Worm (Caenorhabditis elegans) whole organism, late embryonic: Measurements from ENCODE around the gene C24F3.2.

Experiments
- F13H6.1 ChIP-seq: sonication (generic microtip); optimal IDR thresholded peaks from 2 replicates; lab custom pipeline; 2016; ENCODE audit warnings: missing genetic modification characterization, missing compliant biosample characterization
- K02D7.2 ChIP-seq: sonication (generic microtip); optimal IDR thresholded peaks from 2 replicates; lab custom pipeline; 2017; ENCODE audit warnings: mild to moderate bottlenecking, missing genetic modification characterization, missing compliant biosample characterization
- K09A11.1 ChIP-seq: sonication (generic microtip); optimal IDR thresholded peaks from 2 replicates; lab custom pipeline; 2017; ENCODE audit warnings: antibody characterized with exemption, mild to moderate bottlenecking, missing genetic modification characterization, missing compliant biosample characterization; ENCODE audit not compliant: insufficient read depth
- ahr-1 ChIP-seq: sonication (generic microtip); optimal IDR thresholded peaks from 2 replicates; lab custom pipeline; 2016; ENCODE audit warnings: missing genetic modification characterization, missing compliant biosample characterization
- ama-1 ChIP-seq: fragments of 150-350 bp; optimal IDR thresholded peaks from 2 replicates; lab custom pipeline; 2014
- ceh-19 ChIP-seq: fragments of 200-800 bp; sonication (Bioruptor generic); optimal IDR thresholded peaks from 2 replicates; lab custom pipeline; 2018; ENCODE audit warnings: mild to moderate bottlenecking, missing genetic modification characterization, missing compliant biosample characterization
- ceh-2 ChIP-seq: sonication (generic microtip); optimal IDR thresholded peaks from 2 replicates; lab custom pipeline; 2016; ENCODE audit warnings: missing genotype, missing genetic modification characterization, missing compliant biosample characterization
- ceh-22 ChIP-seq: sonication (generic microtip); optimal IDR thresholded peaks from 2 replicates; lab custom pipeline; 2017; ENCODE audit warnings: missing biosample characterization, missing genetic modification characterization
- ceh-24 ChIP-seq: sonication (generic microtip); optimal IDR thresholded peaks from 2 replicates; lab custom pipeline; 2016; ENCODE audit warnings: mild to moderate bottlenecking, missing genetic modification characterization, missing compliant biosample characterization
- ceh-31 ChIP-seq: sonication (generic microtip); optimal IDR thresholded peaks from 2 replicates; lab custom pipeline; 2016; ENCODE audit warnings: missing genetic modification characterization, missing compliant biosample characterization
- ceh-34 ChIP-seq: sonication (generic microtip); optimal IDR thresholded peaks from 2 replicates; lab custom pipeline; 2016; ENCODE audit warnings: mild to moderate bottlenecking, missing genetic modification characterization, missing compliant biosample characterization
- ceh-48 ChIP-seq: sonication (generic microtip); optimal IDR thresholded peaks from 2 replicates; lab custom pipeline; 2016; ENCODE audit warnings: missing genetic modification characterization, inconsistent platforms, missing compliant biosample characterization
- ceh-6 ChIP-seq: fragments of 200-800 bp; sonication (Bioruptor generic); optimal IDR thresholded peaks from 2 replicates; lab custom pipeline; 2018; ENCODE audit warnings: mild to moderate bottlenecking, missing genetic modification characterization, missing compliant biosample characterization
- ceh-9 ChIP-seq: sonication (generic microtip); optimal IDR thresholded peaks from 2 replicates; lab custom pipeline; 2016; ENCODE audit warnings: mild to moderate bottlenecking, missing genetic modification characterization, inconsistent platforms, missing compliant biosample characterization
- elt-4 ChIP-seq: sonication (generic microtip); optimal IDR thresholded peaks from 2 replicates; lab custom pipeline; 2016; ENCODE audit warnings: missing genetic modification characterization, missing compliant biosample characterization
- ets-4 ChIP-seq: sonication (generic microtip); optimal IDR thresholded peaks from 2 replicates; lab custom pipeline; 2016; ENCODE audit warnings: missing genetic modification characterization, missing compliant biosample characterization
- eyg-1 ChIP-seq: sonication (generic microtip); optimal IDR thresholded peaks from 2 replicates; lab custom pipeline; 2016; ENCODE audit warnings: missing genotype, missing genetic modification characterization, missing compliant biosample characterization
- fkh-6 ChIP-seq: sonication (generic microtip); optimal IDR thresholded peaks from 2 replicates; lab custom pipeline; 2016; ENCODE audit warnings: missing genetic modification characterization, missing compliant biosample characterization
- gmeb-2 ChIP-seq: sonication (generic microtip); optimal IDR thresholded peaks from 2 replicates; lab custom pipeline; 2016; ENCODE audit warnings: missing genetic modification characterization, inconsistent platforms, missing compliant biosample characterization
- hlh-15 ChIP-seq: sonication (generic microtip); optimal IDR thresholded peaks from 2 replicates; lab custom pipeline; 2016; ENCODE audit warnings: missing genetic modification characterization, missing compliant biosample characterization
- hlh-6 ChIP-seq: sonication (generic microtip); optimal IDR thresholded peaks from 2 replicates; lab custom pipeline; 2016; ENCODE audit warnings: missing genotype, missing genetic modification characterization, missing compliant biosample characterization
- lin-11 ChIP-seq: fragments of 200-800 bp; sonication (Bioruptor generic); optimal IDR thresholded peaks from 2 replicates; lab custom pipeline; 2018; ENCODE audit warnings: mild to moderate bottlenecking, missing genetic modification characterization, missing compliant biosample characterization
- madf-2 ChIP-seq: sonication (generic microtip); optimal IDR thresholded peaks from 2 replicates; lab custom pipeline; 2017; ENCODE audit warnings: missing genetic modification characterization, missing compliant biosample characterization
- mec-3 ChIP-seq: sonication (generic microtip); optimal IDR thresholded peaks from 2 replicates; lab custom pipeline; 2016; ENCODE audit warnings: borderline replicate concordance, missing genetic modification characterization, missing compliant biosample characterization
- nhr-11 ChIP-seq: fragments of 150-350 bp; optimal IDR thresholded peaks from 2 replicates; lab custom pipeline; 2014; ENCODE audit warnings: missing biosample characterization, missing genetic modification characterization
- nhr-232 ChIP-seq: sonication (generic microtip); optimal IDR thresholded peaks from 2 replicates; lab custom pipeline; 2016; ENCODE audit warnings: missing genetic modification characterization, missing compliant biosample characterization
- npax-4 ChIP-seq: sonication (generic microtip); optimal IDR thresholded peaks from 2 replicates; lab custom pipeline; 2016; ENCODE audit warnings: missing genetic modification characterization, missing compliant biosample characterization
- odd-2 ChIP-seq: sonication (generic microtip); optimal IDR thresholded peaks from 2 replicates; lab custom pipeline; 2017; ENCODE audit warnings: antibody characterized with exemption, mild to moderate bottlenecking, missing genetic modification characterization, missing compliant biosample characterization
- pag-3 ChIP-seq: sonication (generic microtip); optimal IDR thresholded peaks from 2 replicates; lab custom pipeline; 2016; ENCODE audit warnings: missing compliant biosample characterization, missing genetic modification characterization, borderline replicate concordance
- pqm-1 ChIP-seq: sonication (generic microtip); optimal IDR thresholded peaks from 2 replicates; lab custom pipeline; 2016; ENCODE audit warnings: missing genetic modification characterization, missing compliant biosample characterization
- pros-1 ChIP-seq: fragments of 150-350 bp; optimal IDR thresholded peaks from 2 replicates; lab custom pipeline; 2014; ENCODE audit warnings: missing biosample characterization, missing genetic modification reagents, missing genetic modification characterization
- sdc-2 ChIP-seq: sonication (generic microtip); optimal IDR thresholded peaks from 2 replicates; lab custom pipeline; 2016; ENCODE audit warnings: missing genotype, missing genetic modification characterization, missing compliant biosample characterization
- sox-2 ChIP-seq: fragments of 200-800 bp; sonication (Bioruptor generic); IDR thresholded peaks from 2 replicates; pipeline ENCODE4 v1.3.6; 2022; ENCODE audit warnings: missing genetic modification reagents, missing genetic modification characterization, missing compliant biosample characterization
- syd-9 ChIP-seq: sonication (generic microtip); optimal IDR thresholded peaks from 2 replicates; lab custom pipeline; 2016; ENCODE audit warnings: mild to moderate bottlenecking, missing genetic modification characterization, moderate library complexity, missing compliant biosample characterization
- tbx-2 ChIP-seq: sonication (generic microtip); optimal IDR thresholded peaks from 2 replicates; lab custom pipeline; 2016; ENCODE audit warnings: missing genetic modification characterization, missing compliant biosample characterization
- tbx-7 ChIP-seq: sonication (generic microtip); optimal IDR thresholded peaks from 2 replicates; lab custom pipeline; 2016; ENCODE audit warnings: missing genotype, missing genetic modification characterization, missing compliant biosample characterization
- ttx-3 ChIP-seq: sonication (generic microtip); optimal IDR thresholded peaks from 2 replicates; lab custom pipeline; 2016; ENCODE audit warnings: missing genetic modification reagents, missing genetic modification characterization, missing compliant biosample characterization
- unc-42 ChIP-seq: sonication (generic microtip); optimal IDR thresholded peaks from 2 replicates; lab custom pipeline; 2016; ENCODE audit warnings: missing genotype, missing genetic modification characterization, missing compliant biosample characterization
- unc-55 ChIP-seq: sonication (generic microtip); optimal IDR thresholded peaks from 2 replicates; lab custom pipeline; 2017; ENCODE audit warnings: missing biosample characterization, missing genetic modification reagents, missing genetic modification characterization
- ztf-16 ChIP-seq: sonication (generic microtip); optimal IDR thresholded peaks from 2 replicates; lab custom pipeline; 2017; ENCODE audit warnings: missing genetic modification characterization, missing compliant biosample characterization

Gene C24F3.2

ce11 chrIV:10216704-10217296, 5.5 kb upstream of the C24F3.2 start:
- TF ChIP-seq gmeb-2 (tag; lab: Kevin White, UChicago) (no peak), pros-1 (tag; lab: Kevin White, UChicago) (no peak), ceh-9 (tag; lab: Kevin White, UChicago) (no peak), nhr-11 (tag; lab: Kevin White, UChicago) (no peak), madf-2 (tag; lab: Kevin White, UChicago) (no peak), ceh-31 (tag; lab: Kevin White, UChicago) (no peak), ceh-48 (tag; lab: Kevin White, UChicago) (no peak), nhr-232 (tag; lab: Kevin White, UChicago) (peak; percentile 10), ceh-19 (no peak), K09A11.1 (tag; lab: Kevin White, UChicago) (no peak), pag-3 (tag; lab: Kevin White, UChicago) (no peak), elt-4 (tag; lab: Kevin White, UChicago) (peak; percentile 52), sdc-2 (tag; lab: Kevin White, UChicago) (no peak), odd-2 (tag; lab: Kevin White, UChicago) (no peak), tbx-2 (tag; lab: Kevin White, UChicago) (no peak), ceh-2 (tag; lab: Kevin White, UChicago) (no peak), F13H6.1 (tag; lab: Kevin White, UChicago) (no peak)

- no peak for TF ChIP-seq tbx-7 (tag; lab: Kevin White, UChicago)
- TF ChIP-seq hlh-15, result no peak
These were observed 3.1 kb upstream of the C24F3.2 start, which contains the start of gene qns-1 for ce11 chrIV:10219208-10219607. TSS of gene qns-1 (minus strand) at chrIV:10219308.

- TF ChIP-seq pag-3 (tag; lab: Kevin White, UChicago) (no peak), unc-55 (no peak), ahr-1 (tag; lab: Kevin White, UChicago) (no peak), ceh-19 (no peak), pqm-1 (no peak), lin-11 (tag; lab: Kevin White, UChicago) (no peak), ttx-3 (tag; lab: Kevin White, UChicago) (no peak), eyg-1 (tag; lab: Kevin White, UChicago) (no peak), odd-2 (tag; lab: Kevin White, UChicago) (no peak), npax-4 (tag; lab: Kevin White, UChicago) (no peak), ets-4 (tag; lab: Kevin White, UChicago) (no peak), ceh-34 (tag; lab: Kevin White, UChicago) (no peak), syd-9 (tag; lab: Kevin White, UChicago) (no peak), ztf-16 (tag; lab: Kevin White, UChicago) (no peak)
These were observed 1.2 kb upstream of the C24F3.2 start, which contains the start of gene tram-1 for ce11 chrIV:10221187-10221586. TSS of gene tram-1 (minus strand) at chrIV:10221287.

ce11 chrIV:10223723-10224122, 1.4 kb downstream of the C24F3.2 start, which contains the start of gene nas-12:
TSS of gene nas-12 (plus strand) at chrIV:10224023.
- TF ChIP-seq sox-2 (GFP tag; lab: Robert Waterston, UW), result no peak
- no peak for TF ChIP-seq ceh-24 (tag; lab: Kevin White, UChicago)
- no peak for TF ChIP-seq ama-1 (lab: Kevin White, UChicago)
- no peak for TF ChIP-seq F13H6.1 (tag; lab: Kevin White, UChicago)
- no peak for TF ChIP-seq elt-4 (tag; lab: Kevin White, UChicago)
- no peak for TF ChIP-seq ceh-6 (GFP tag; lab: Kevin White, UChicago)
- TF ChIP-seq mec-3 (tag; lab: Kevin White, UChicago), result no peak
- TF ChIP-seq ceh-9 (tag; lab: Kevin White, UChicago), result no peak
- no peak for TF ChIP-seq hlh-15
- TF ChIP-seq ztf-16 (tag; lab: Kevin White, UChicago), result no peak
- no peak for TF ChIP-seq ceh-31 (tag; lab: Kevin White, UChicago)
- no peak for TF ChIP-seq ceh-22 (tag; lab: Kevin White, UChicago)
- TF ChIP-seq hlh-6 (tag; lab: Kevin White, UChicago), result no peak
- TF ChIP-seq unc-42 (tag; lab: Kevin White, UChicago), result no peak
- TF ChIP-seq madf-2 (tag; lab: Kevin White, UChicago), result no peak
- TF ChIP-seq ttx-3 (tag; lab: Kevin White, UChicago), result no peak
- TF ChIP-seq K02D7.2, result no peak
- TF ChIP-seq fkh-6 (tag; lab: Kevin White, UChicago), result no peak
